Worm (Caenorhabditis elegans) whole organism, L4 larva: Measurements from ENCODE around the gene R07D5.2.
A peak's percentile ranks its signal among the peaks of the same experiment; 100 is the strongest.

Experiments used
- F10B5.3 ChIP-seq: sonication (generic microtip); optimal IDR thresholded peaks from 2 replicates; lab custom pipeline; 2016; ENCODE audit warnings: mild to moderate bottlenecking, missing genetic modification characterization, missing compliant biosample characterization
- F44E2.7 ChIP-seq: fragments of 200-800 bp; sonication (Bioruptor generic); IDR thresholded peaks from 2 replicates; pipeline ENCODE4 v2.1.2; 2022; ENCODE audit warnings: missing genetic modification characterization, missing compliant biosample characterization
- T20F7.1 ChIP-seq: fragments of 200-800 bp; sonication (Bioruptor generic); optimal IDR thresholded peaks from 2 replicates; lab custom pipeline; 2018; ENCODE audit warnings: mild to moderate bottlenecking, missing genetic modification characterization, missing compliant biosample characterization
- Y75B8A.6 ChIP-seq: fragments of 200-800 bp; sonication (Bioruptor generic); IDR thresholded peaks from 2 replicates; pipeline ENCODE4 v1.3.6; 2022; ENCODE audit warnings: missing genetic modification reagents, missing genetic modification characterization, missing compliant biosample characterization
- aha-1 ChIP-seq: fragments of 150-350 bp; peaks from one replicate; lab custom pipeline; 2014; ENCODE audit warnings: missing biosample characterization, missing genetic modification characterization
- arid-1 ChIP-seq: fragments of 200-800 bp; sonication (Bioruptor generic); conservative IDR thresholded peaks from 2 replicates; pipeline ENCODE4 v1.3.6; 2022; ENCODE audit warnings: missing genetic modification reagents, missing genetic modification characterization, missing compliant biosample characterization
- ceh-28 ChIP-seq: fragments of 150-350 bp; optimal IDR thresholded peaks from 2 replicates; lab custom pipeline; 2014; ENCODE audit warnings: missing biosample characterization, missing genetic modification reagents, missing genetic modification characterization
- daf-16 ChIP-seq, 3 experiments: sonication (generic microtip); optimal IDR thresholded peaks; 2 replicates each; lab custom pipeline; 2016 to 2017; ENCODE audit warnings: missing genetic modification characterization in 3 of 3, missing genetic modification reagents in 3 of 3, mild to moderate bottlenecking in 2 of 3, missing compliant biosample characterization in 2 of 3, missing biosample characterization in 1 of 3, moderate library complexity in 1 of 3
- dmd-6 ChIP-seq: fragments of 200-800 bp; sonication (Bioruptor generic); IDR thresholded peaks from 2 replicates; pipeline ENCODE4 v1.3.6; 2022; ENCODE audit warnings: missing genetic modification reagents, missing genetic modification characterization, missing compliant biosample characterization
- dmd-9 ChIP-seq: fragments of 200-800 bp; sonication (Bioruptor generic); IDR thresholded peaks from 2 replicates; pipeline ENCODE4 v1.3.6; 2022; ENCODE audit warnings: missing genetic modification reagents, missing genetic modification characterization, missing compliant biosample characterization
- egl-43 ChIP-seq: fragments of 200-800 bp; sonication (Bioruptor generic); IDR thresholded peaks from 2 replicates; pipeline ENCODE4 v1.3.6; 2022; ENCODE audit warnings: missing genetic modification reagents, missing genetic modification characterization, missing compliant biosample characterization
- fkh-10 ChIP-seq: fragments of 150-350 bp; optimal IDR thresholded peaks from 2 replicates; lab custom pipeline; 2014; ENCODE audit warnings: missing biosample characterization, missing genetic modification reagents, missing genetic modification characterization
- gei-8 ChIP-seq: fragments of 200-800 bp; sonication (Bioruptor generic); optimal IDR thresholded peaks from 2 replicates; lab custom pipeline; 2018; ENCODE audit warnings: mild to moderate bottlenecking, missing genetic modification characterization, missing compliant biosample characterization
- hlh-11 ChIP-seq: fragments of 200-800 bp; sonication (Bioruptor generic); optimal IDR thresholded peaks from 2 replicates; lab custom pipeline; 2018; ENCODE audit warnings: mild to moderate bottlenecking, missing genetic modification characterization, missing compliant biosample characterization
- hlh-30 ChIP-seq: sonication (generic microtip); optimal IDR thresholded peaks from 2 replicates; lab custom pipeline; 2017; ENCODE audit warnings: antibody characterized with exemption, mild to moderate bottlenecking, missing genetic modification characterization, missing compliant biosample characterization; ENCODE audit not compliant: insufficient read depth
- hmg-1.1 ChIP-seq: fragments of 200-800 bp; sonication (Bioruptor generic); IDR thresholded peaks from 2 replicates; pipeline ENCODE4 v1.3.6; 2022; ENCODE audit warnings: missing genetic modification reagents, missing genetic modification characterization, missing compliant biosample characterization
- lin-13 ChIP-seq: fragments of 150-350 bp; optimal IDR thresholded peaks from 2 replicates; lab custom pipeline; 2014; ENCODE audit warnings: missing biosample characterization, missing genetic modification reagents, missing genetic modification characterization
- lin-15B ChIP-seq: fragments of 150-350 bp; sonication (generic microtip); optimal IDR thresholded peaks from 3 replicates; lab custom pipeline; 2014; ENCODE audit warnings: missing biosample characterization, missing genetic modification characterization
- lir-3 ChIP-seq: sonication (generic microtip); optimal IDR thresholded peaks from 2 replicates; lab custom pipeline; 2016; ENCODE audit warnings: mild to moderate bottlenecking, missing genetic modification characterization, missing compliant biosample characterization
- mdt-29 ChIP-seq: fragments of 200-800 bp; sonication (Bioruptor generic); IDR thresholded peaks from 2 replicates; pipeline ENCODE4 v1.3.6; 2022; ENCODE audit warnings: missing genetic modification reagents, missing genetic modification characterization, missing compliant biosample characterization
- mes-2 ChIP-seq: sonication (generic microtip); optimal IDR thresholded peaks from 2 replicates; lab custom pipeline; 2016; ENCODE audit warnings: missing genotype, mild to moderate bottlenecking, missing genetic modification characterization, missing compliant biosample characterization; ENCODE audit not compliant: poor library complexity, severe bottlenecking
- mxl-3 ChIP-seq: fragments of 200-800 bp; sonication (Bioruptor generic); optimal IDR thresholded peaks from 2 replicates; lab custom pipeline; 2018; ENCODE audit warnings: mild to moderate bottlenecking, missing genetic modification characterization, missing compliant biosample characterization
- nhr-11 ChIP-seq: fragments of 150-350 bp; optimal IDR thresholded peaks from 2 replicates; lab custom pipeline; 2014; ENCODE audit warnings: missing biosample characterization, missing genetic modification characterization
- nhr-25 ChIP-seq: sonication (generic microtip); optimal IDR thresholded peaks from 2 replicates; lab custom pipeline; 2017; ENCODE audit warnings: missing genetic modification characterization, mild to moderate bottlenecking, missing compliant biosample characterization, antibody characterized with exemption, moderate library complexity, borderline replicate concordance; ENCODE audit not compliant: insufficient read depth
- nhr-28 ChIP-seq: fragments of 150-350 bp; optimal IDR thresholded peaks from 2 replicates; lab custom pipeline; 2014; ENCODE audit warnings: missing biosample characterization, missing genetic modification characterization
- nhr-42 ChIP-seq: fragments of 200-800 bp; sonication (Bioruptor generic); IDR thresholded peaks from 2 replicates; pipeline ENCODE4 v1.3.6; 2022; ENCODE audit warnings: missing genetic modification characterization, missing compliant biosample characterization
- nhr-77 ChIP-seq: fragments of 150-350 bp; optimal IDR thresholded peaks from 2 replicates; lab custom pipeline; 2014; ENCODE audit warnings: missing biosample characterization, missing genetic modification characterization
- pqm-1 ChIP-seq: sonication (generic microtip); optimal IDR thresholded peaks from 2 replicates; lab custom pipeline; 2017; ENCODE audit warnings: missing biosample characterization, missing genetic modification characterization
- rbr-2 ChIP-seq: sonication (generic microtip); optimal IDR thresholded peaks from 2 replicates; lab custom pipeline; 2016; ENCODE audit warnings: missing genotype, missing genetic modification characterization, missing compliant biosample characterization
- saeg-2 ChIP-seq: fragments of 200-800 bp; sonication (Bioruptor generic); IDR thresholded peaks from 2 replicates; pipeline ENCODE4 v1.3.6; 2022; ENCODE audit warnings: missing genetic modification reagents, missing genetic modification characterization, missing compliant biosample characterization
- snpc-4 ChIP-seq: fragments of 150-350 bp; optimal IDR thresholded peaks from 2 replicates; lab custom pipeline; 2014; ENCODE audit warnings: missing biosample characterization, missing genetic modification characterization
- tra-1 ChIP-seq: fragments of 200-800 bp; sonication (Bioruptor generic); IDR thresholded peaks from 2 replicates; pipeline ENCODE4 v1.3.6; 2022; ENCODE audit warnings: missing genetic modification reagents, missing genetic modification characterization, missing compliant biosample characterization
- unc-39 ChIP-seq: sonication (generic microtip); optimal IDR thresholded peaks from 2 replicates; lab custom pipeline; 2017; ENCODE audit warnings: missing biosample characterization, missing genetic modification characterization
- unc-62 ChIP-seq, 3 experiments: fragments of 150-350 bp in 1 of 3; sonication (generic microtip); optimal IDR thresholded peaks in 2 of 3; peaks in 1 of 3; 1 replicate in 1 of 3; 2 replicates in 2 of 3; lab custom pipeline; 2014 to 2017; ENCODE audit warnings: missing biosample characterization in 3 of 3, missing genetic modification characterization in 3 of 3, missing genetic modification reagents in 3 of 3, missing genotype in 1 of 3
- zfp-2 ChIP-seq: sonication (generic microtip); optimal IDR thresholded peaks from 2 replicates; lab custom pipeline; 2016; ENCODE audit warnings: mild to moderate bottlenecking, missing genetic modification characterization, missing compliant biosample characterization
- ztf-11 ChIP-seq: fragments of 150-350 bp; optimal IDR thresholded peaks from 2 replicates; lab custom pipeline; 2014; ENCODE audit warnings: missing biosample characterization, missing genetic modification characterization

The R07D5.2 gene

ce11 chrX:15075170-15075569 is 41.2 kb downstream of the R07D5.2 start:
- TF ChIP-seq lin-13 (GFP tag; lab: Kevin White, UChicago) (no peak), egl-43 (GFP tag; lab: Robert Waterston, UW) (0 out of 2 replicates have a peak, but pooled peaks have one; percentile 10), daf-16 (GFP tag; optimal IDR thresholded peaks at IDR 0.05; lab: Kevin White, UChicago) (no peak), daf-16 (tag; optimal IDR thresholded peaks at IDR 0.05; lab: Kevin White, UChicago) (no peak), nhr-42 (0 out of 2 replicates have a peak, but pooled peaks have one; percentile 29), aha-1 (tag; lab: Kevin White, UChicago) (peak; percentile 53), nhr-11 (tag; lab: Kevin White, UChicago) (no peak), F10B5.3 (tag; lab: Kevin White, UChicago) (no peak), hmg-1.1 (GFP tag; lab: Robert Waterston, UW) (peak; percentile 33; the same call in 1 of the 2 replicates), mdt-29 (no peak), saeg-2 (0 out of 2 replicates have a peak, but pooled peaks have one; percentile 10), tra-1 (GFP tag; lab: Robert Waterston, UW) (no peak), lin-15B (tag; lab: Kevin White, UChicago) (no peak)

ce11 chrX:15073479-15073878 is 42.9 kb downstream of the R07D5.2 start:
- TF ChIP-seq mes-2 (tag; lab: Kevin White, UChicago) (peak; percentile 34), snpc-4 (tag; lab: Kevin White, UChicago) (peak; percentile 47), gei-8 (GFP tag; lab: Kevin White, UChicago) (no peak), pqm-1 (tag; lab: Kevin White, UChicago) (no peak)

- TF ChIP-seq aha-1 (tag; lab: Kevin White, UChicago): peak; percentile 2
- TF ChIP-seq ceh-28 (tag; lab: Kevin White, UChicago): peak; percentile 21
- no peak for TF ChIP-seq hmg-1.1 (GFP tag; lab: Robert Waterston, UW)
- no peak for TF ChIP-seq F44E2.7 (GFP tag; lab: Robert Waterston, UW)
- no peak for TF ChIP-seq rbr-2 (tag; lab: Kevin White, UChicago)
- TF ChIP-seq Y75B8A.6 (GFP tag; lab: Robert Waterston, UW): no peak
- TF ChIP-seq unc-62 (GFP tag; optimal IDR thresholded peaks at IDR 0.05 in 1 of 2; lab: Kevin White, UChicago): peak in 1 of 2 experiments; percentile 99
- TF ChIP-seq unc-62 (tag; optimal IDR thresholded peaks at IDR 0.05; lab: Kevin White, UChicago): no peak
- no peak for TF ChIP-seq zfp-2
- no peak for TF ChIP-seq ztf-11 (tag; lab: Kevin White, UChicago)
- no peak for TF ChIP-seq arid-1 (GFP tag; lab: Robert Waterston, UW)
- TF ChIP-seq dmd-9 (GFP tag; lab: Robert Waterston, UW): no peak
- TF ChIP-seq dmd-6 (GFP tag; lab: Robert Waterston, UW): 0 out of 2 replicates have a peak, but pooled peaks have one; percentile 17
- peak; percentile 28 for TF ChIP-seq nhr-28 (tag; lab: Kevin White, UChicago)
- TF ChIP-seq nhr-77 (tag; lab: Kevin White, UChicago): no peak
- TF ChIP-seq mdt-29: no peak
- peak; percentile 22 for TF ChIP-seq nhr-25 (tag; lab: Kevin White, UChicago)
- no peak for TF ChIP-seq T20F7.1 (GFP tag; lab: Kevin White, UChicago)
- peak; percentile 35 for TF ChIP-seq hlh-30 (tag; lab: Kevin White, UChicago)
- peak; percentile 54 for TF ChIP-seq hlh-11 (tag; lab: Kevin White, UChicago)
- TF ChIP-seq lir-3 (tag; lab: Kevin White, UChicago): no peak
- no peak for TF ChIP-seq unc-39 (tag; lab: Kevin White, UChicago)
- TF ChIP-seq fkh-10 (GFP tag; lab: Kevin White, UChicago): no peak
- TF ChIP-seq mxl-3: peak; percentile 35
- no peak for TF ChIP-seq F10B5.3 (tag; lab: Kevin White, UChicago)
- TF ChIP-seq, all 104 proteins: peak for 9
These were observed 43.5 kb downstream of the R07D5.2 start for ce11 chrX:15072877-15073276.
